Worm (Caenorhabditis elegans) whole organism, L2 larva: Measurements from ENCODE around the gene ndub-3.

ENCODE experiments used
- C34F6.9 ChIP-seq: fragments of 150-350 bp; optimal IDR thresholded peaks from 2 replicates; lab custom pipeline; 2014; ENCODE audit warnings: missing biosample characterization, missing genetic modification characterization
- F13H6.1 ChIP-seq: sonication (generic microtip); optimal IDR thresholded peaks from 2 replicates; lab custom pipeline; 2016; ENCODE audit warnings: missing genetic modification characterization, missing compliant biosample characterization
- Y55F3AM.14 ChIP-seq: fragments of 200-800 bp; sonication (Bioruptor generic); optimal IDR thresholded peaks from 2 replicates; lab custom pipeline; 2018; ENCODE audit warnings: mild to moderate bottlenecking, missing genetic modification characterization, missing compliant biosample characterization
- ZK546.5 ChIP-seq: sonication (generic microtip); optimal IDR thresholded peaks from 2 replicates; lab custom pipeline; 2017; ENCODE audit warnings: missing biosample characterization, missing genetic modification characterization
- aly-2 ChIP-seq: fragments of 150-350 bp; optimal IDR thresholded peaks from 2 replicates; lab custom pipeline; 2014; ENCODE audit warnings: missing biosample characterization, missing genetic modification characterization
- ama-1 ChIP-seq: fragments of 150-350 bp; optimal IDR thresholded peaks from 2 replicates; lab custom pipeline; 2018; ENCODE audit warnings: inconsistent platforms
- ceh-16 ChIP-seq: fragments of 150-350 bp; optimal IDR thresholded peaks from 2 replicates; lab custom pipeline; 2014; ENCODE audit warnings: missing biosample characterization, missing genetic modification characterization
- ceh-82 ChIP-seq: fragments of 150-350 bp; optimal IDR thresholded peaks from 2 replicates; lab custom pipeline; 2014; ENCODE audit warnings: missing biosample characterization, missing genetic modification characterization
- crh-2 ChIP-seq: sonication (generic microtip); optimal IDR thresholded peaks from 2 replicates; lab custom pipeline; 2017; ENCODE audit warnings: missing biosample characterization, missing genetic modification characterization
- dmd-4 ChIP-seq: sonication (generic microtip); optimal IDR thresholded peaks from 2 replicates; lab custom pipeline; 2017; ENCODE audit warnings: missing biosample characterization, missing genetic modification characterization
- egl-27 ChIP-seq: sonication (generic microtip); optimal IDR thresholded peaks from 3 replicates; lab custom pipeline; 2017; ENCODE audit warnings: missing biosample characterization, missing genetic modification reagents, missing genetic modification characterization
- fos-1 ChIP-seq: fragments of 150-350 bp; optimal IDR thresholded peaks from 2 replicates; lab custom pipeline; 2014; ENCODE audit warnings: missing biosample characterization, missing genetic modification characterization
- lin-13 ChIP-seq: fragments of 150-350 bp; optimal IDR thresholded peaks from 2 replicates; lab custom pipeline; 2014; ENCODE audit warnings: missing biosample characterization, missing genetic modification reagents, missing genetic modification characterization
- lin-39 ChIP-seq: fragments of 150-350 bp; optimal IDR thresholded peaks from 2 replicates; lab custom pipeline; 2014; ENCODE audit warnings: missing biosample characterization, missing genetic modification reagents, missing genetic modification characterization
- lsy-2 ChIP-seq, 2 experiments: fragments of 150-350 bp in 1 of 2; sonication (generic microtip) in 1 of 2; optimal IDR thresholded peaks; 2 replicates each; lab custom pipeline; 2014 to 2017; ENCODE audit warnings: missing biosample characterization in 2 of 2, missing genetic modification characterization in 2 of 2
- mdl-1 ChIP-seq, 2 experiments: fragments of 150-350 bp in 1 of 2; sonication (generic microtip) in 1 of 2; optimal IDR thresholded peaks; 2 replicates each; lab custom pipeline; 2017; ENCODE audit warnings: missing biosample characterization in 2 of 2, missing genetic modification characterization in 2 of 2
- nhr-10 ChIP-seq: sonication (generic microtip); optimal IDR thresholded peaks from 2 replicates; lab custom pipeline; 2017; ENCODE audit warnings: missing biosample characterization, missing genetic modification characterization
- nhr-11 ChIP-seq: fragments of 150-350 bp; optimal IDR thresholded peaks from 2 replicates; lab custom pipeline; 2014; ENCODE audit warnings: missing biosample characterization, missing genetic modification characterization
- nhr-12 ChIP-seq: fragments of 150-350 bp; optimal IDR thresholded peaks from 2 replicates; lab custom pipeline; 2014; ENCODE audit warnings: missing biosample characterization, missing genetic modification characterization
- nhr-129 ChIP-seq: fragments of 150-350 bp; optimal IDR thresholded peaks from 2 replicates; lab custom pipeline; 2014; ENCODE audit warnings: missing biosample characterization, missing genetic modification characterization
- nhr-21 ChIP-seq: fragments of 150-350 bp; optimal IDR thresholded peaks from 2 replicates; lab custom pipeline; 2014; ENCODE audit warnings: missing biosample characterization, missing genetic modification characterization
- nhr-237 ChIP-seq: fragments of 150-350 bp; optimal IDR thresholded peaks from 2 replicates; lab custom pipeline; 2014; ENCODE audit warnings: missing biosample characterization, missing genetic modification characterization
- nhr-25 ChIP-seq: fragments of 150-350 bp; sonication (generic microtip); optimal IDR thresholded peaks from 3 replicates; lab custom pipeline; 2014; ENCODE audit warnings: missing biosample characterization, missing genetic modification characterization
- nhr-6 ChIP-seq: fragments of 150-350 bp; optimal IDR thresholded peaks from 2 replicates; lab custom pipeline; 2014; ENCODE audit warnings: missing biosample characterization, missing genetic modification characterization
- peb-1 ChIP-seq: fragments of 150-350 bp; optimal IDR thresholded peaks from 2 replicates; lab custom pipeline; 2014; ENCODE audit warnings: missing biosample characterization, missing genetic modification characterization
- sma-3 ChIP-seq: sonication (generic microtip); optimal IDR thresholded peaks from 2 replicates; lab custom pipeline; 2016; ENCODE audit warnings: missing genetic modification reagents, missing genetic modification characterization, missing compliant biosample characterization
- sma-9 ChIP-seq, 2 experiments: fragments of 150-350 bp in 1 of 2; sonication (generic microtip) in 1 of 2; optimal IDR thresholded peaks; 2 replicates each; lab custom pipeline; 2014 to 2016; ENCODE audit warnings: missing genetic modification characterization in 2 of 2, mild to moderate bottlenecking in 1 of 2, missing biosample characterization in 1 of 2, missing compliant biosample characterization in 1 of 2, missing genetic modification reagents in 1 of 2, moderate library complexity in 1 of 2
- snpc-4 ChIP-seq: fragments of 150-350 bp; optimal IDR thresholded peaks from 2 replicates; lab custom pipeline; 2014; ENCODE audit warnings: missing biosample characterization, missing genetic modification characterization
- unc-55 ChIP-seq: fragments of 150-350 bp; sonication (generic microtip); optimal IDR thresholded peaks from 3 replicates; lab custom pipeline; 2014; ENCODE audit warnings: missing biosample characterization, missing genetic modification reagents, missing genetic modification characterization
- zag-1 ChIP-seq: fragments of 150-350 bp; optimal IDR thresholded peaks from 2 replicates; lab custom pipeline; 2014; ENCODE audit warnings: missing biosample characterization, missing genetic modification characterization
- ztf-1 ChIP-seq: fragments of 200-800 bp; sonication (Bioruptor generic); conservative IDR thresholded peaks from 2 replicates; pipeline ENCODE4 v1.3.6; 2022; ENCODE audit warnings: missing genetic modification characterization, missing compliant biosample characterization
- ztf-4 ChIP-seq: fragments of 150-350 bp; optimal IDR thresholded peaks from 2 replicates; lab custom pipeline; 2014; ENCODE audit warnings: missing biosample characterization, missing genetic modification characterization

Gene ndub-3

DNA sequence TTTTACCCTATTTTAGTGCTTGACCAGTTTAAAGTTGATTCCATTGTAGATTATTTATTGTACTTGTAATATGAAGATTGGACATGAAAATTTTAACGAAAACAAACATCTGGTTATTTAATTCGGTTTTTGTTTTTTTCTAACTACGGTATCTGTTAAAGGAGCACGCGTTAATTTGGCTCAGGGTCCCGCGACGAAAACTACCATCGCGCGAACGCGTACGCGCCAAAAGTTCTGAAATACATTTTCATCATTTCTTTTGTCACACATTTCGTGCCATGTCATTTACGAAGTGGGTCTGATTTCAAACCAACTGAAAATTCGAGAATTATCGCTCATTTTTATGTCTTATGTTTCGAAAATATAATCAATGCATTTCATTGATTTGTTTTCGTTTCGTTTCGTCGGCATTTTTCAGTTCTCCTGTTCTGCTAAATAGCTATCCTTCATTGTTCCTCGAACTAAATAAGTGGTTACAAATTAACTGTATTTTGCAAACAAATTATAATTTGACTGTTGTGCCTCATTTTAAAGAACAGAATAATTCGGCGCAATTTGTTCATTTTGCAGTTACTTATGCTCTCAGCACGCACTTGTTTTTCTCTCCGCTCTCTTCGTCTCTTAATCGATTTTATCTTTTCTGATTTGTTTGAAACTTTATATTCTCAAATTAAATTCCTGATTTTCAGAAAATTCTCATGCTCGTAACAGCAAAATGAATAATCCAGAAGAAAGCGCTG is 30.8 kb downstream of the ndub-3 start, which contains the start of gene T21B10.3:
Gene T21B10.3, plus strand, starts transcription at position 690 of the 740 bp plus-strand sequence.
- TF ChIP-seq C34F6.9 (tag; lab: Kevin White, UChicago) (peak; percentile 10), ztf-4 (peak; percentile 61), sma-9 (GFP tag; optimal IDR thresholded peaks at IDR 0.05; lab: Kevin White, UChicago) (peak; percentile 56), sma-9 (tag; optimal IDR thresholded peaks at IDR 0.05; lab: Kevin White, UChicago) (no peak), F13H6.1 (tag; lab: Kevin White, UChicago) (peak; percentile 12), unc-55 (peak; percentile 5), sma-3 (GFP tag; lab: Kevin White, UChicago) (peak; percentile 10), crh-2 (tag; lab: Kevin White, UChicago) (peak; percentile 12), lin-13 (peak; percentile 67), nhr-11 (tag; lab: Kevin White, UChicago) (no peak), lsy-2 (tag; optimal IDR thresholded peaks at IDR 0.05; lab: Kevin White, UChicago) (peak in 1 of 2 experiments; percentile 57), ztf-1 (no peak), Y55F3AM.14 (GFP tag; lab: Kevin White, UChicago) (peak; percentile 14), nhr-21 (tag; lab: Kevin White, UChicago) (peak; percentile 38), nhr-12 (tag; lab: Kevin White, UChicago) (no peak), ama-1 (lab: Kevin White, UChicago) (peak; percentile 42)

DNA sequence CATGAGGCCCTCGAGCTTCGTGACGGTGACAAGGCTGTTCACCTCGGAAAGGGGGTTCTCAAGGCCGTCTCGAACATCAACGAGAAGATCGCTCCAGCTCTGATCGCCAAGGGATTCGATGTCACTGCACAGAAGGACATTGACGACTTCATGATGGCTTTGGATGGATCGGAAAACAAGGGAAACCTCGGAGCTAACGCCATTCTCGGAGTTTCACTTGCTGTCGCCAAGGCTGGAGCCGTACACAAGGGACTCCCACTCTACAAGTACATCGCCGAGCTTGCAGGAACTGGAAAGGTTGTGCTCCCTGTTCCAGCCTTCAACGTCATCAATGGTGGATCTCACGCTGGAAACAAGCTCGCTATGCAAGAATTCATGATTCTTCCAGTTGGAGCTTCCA is 32.3 kb downstream of the ndub-3 start:
- TF ChIP-seq snpc-4 (no peak), ceh-82 (tag; lab: Kevin White, UChicago) (no peak), nhr-25 (tag; lab: Kevin White, UChicago) (no peak), nhr-237 (tag; lab: Kevin White, UChicago) (no peak), mdl-1 (tag; optimal IDR thresholded peaks at IDR 0.05; lab: Kevin White, UChicago) (no peak), ama-1 (lab: Kevin White, UChicago) (no peak), zag-1 (tag; lab: Kevin White, UChicago) (no peak), nhr-10 (no peak), dmd-4 (tag; lab: Kevin White, UChicago) (no peak)

DNA sequence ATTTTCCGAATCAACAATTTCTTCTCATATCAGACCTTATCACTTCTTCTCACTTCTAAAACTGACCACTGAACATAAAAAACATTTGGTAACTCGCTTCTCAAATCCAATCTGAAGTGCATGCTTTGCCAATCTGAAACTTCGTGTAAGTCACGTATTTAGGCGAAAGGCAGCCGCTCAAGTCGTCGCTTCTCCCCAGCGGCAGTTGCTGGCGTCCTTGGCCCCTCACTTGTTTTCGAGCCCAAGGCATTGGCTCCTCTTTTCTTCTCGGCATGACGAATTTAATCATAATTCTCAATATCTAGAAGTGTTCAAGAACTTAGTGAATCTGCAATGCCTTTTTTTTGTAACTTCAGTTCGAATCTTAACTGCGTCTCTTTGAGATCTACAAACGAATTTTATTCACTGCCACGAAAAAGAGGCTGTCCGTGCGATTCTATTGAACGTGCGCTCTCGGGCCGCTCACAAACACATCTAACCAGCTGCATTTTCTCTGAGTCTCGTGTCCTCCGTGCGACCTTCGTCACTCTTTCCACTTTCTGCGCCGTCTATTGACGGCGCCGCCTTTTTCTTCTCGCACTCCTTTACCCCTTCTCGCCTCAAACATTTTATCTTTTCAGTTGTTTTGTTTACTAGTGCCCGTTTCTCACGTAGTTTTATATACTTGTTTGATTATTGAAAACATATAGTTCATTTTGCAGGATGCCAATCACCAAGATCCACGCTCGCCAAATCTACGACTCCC is 33.1 kb downstream of the ndub-3 start:
- TF ChIP-seq F13H6.1 (tag; lab: Kevin White, UChicago) (peak; percentile 45), fos-1 (tag; lab: Kevin White, UChicago) (peak; percentile 28), peb-1 (no peak), crh-2 (tag; lab: Kevin White, UChicago) (peak; percentile 47), ceh-16 (no peak), nhr-129 (tag; lab: Kevin White, UChicago) (peak; percentile 10), nhr-12 (tag; lab: Kevin White, UChicago) (no peak), C34F6.9 (tag; lab: Kevin White, UChicago) (peak; percentile 10), egl-27 (tag; lab: Kevin White, UChicago) (no peak), lsy-2 (tag; optimal IDR thresholded peaks at IDR 0.05; lab: Kevin White, UChicago) (peak in 1 of 2 experiments; percentile 20), ama-1 (lab: Kevin White, UChicago) (peak; percentile 71)

DNA sequence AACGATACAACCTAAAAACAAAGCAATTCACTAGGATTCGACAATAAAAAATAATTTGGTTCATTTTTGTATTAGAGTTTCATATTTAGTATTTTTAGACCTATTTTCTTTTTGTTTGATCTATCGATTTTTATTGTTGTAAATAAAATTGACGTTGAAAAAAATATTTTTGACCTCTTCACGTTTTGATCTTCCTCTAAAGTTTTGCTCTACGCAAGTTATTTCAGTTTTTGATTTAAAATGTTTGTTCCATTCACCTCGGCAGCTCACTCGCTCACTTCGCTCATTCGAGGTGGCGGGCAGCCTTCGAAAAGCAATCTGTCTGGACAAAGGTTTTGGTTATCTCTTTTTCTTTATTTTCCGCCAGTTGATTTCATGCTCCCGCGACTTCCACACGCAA is 33.9 kb downstream of the ndub-3 start, which contains the start of gene enol-1:
Gene enol-1, plus strand, starts transcription at position 235 of the 400 bp plus-strand sequence.
- TF ChIP-seq sma-9 (GFP tag; optimal IDR thresholded peaks at IDR 0.05; lab: Kevin White, UChicago) = no peak
- TF ChIP-seq sma-9 (tag; optimal IDR thresholded peaks at IDR 0.05; lab: Kevin White, UChicago) = no peak
- TF ChIP-seq snpc-4 = no peak
- TF ChIP-seq nhr-6 = no peak
- no peak for TF ChIP-seq nhr-10
- TF ChIP-seq egl-27 (tag; lab: Kevin White, UChicago) = no peak
- TF ChIP-seq aly-2 (tag; lab: Kevin White, UChicago) = no peak
- TF ChIP-seq peb-1 = no peak
- TF ChIP-seq lin-39 (tag; lab: Kevin White, UChicago) = no peak
- no peak for TF ChIP-seq ceh-16
- TF ChIP-seq ZK546.5 = no peak
- TF ChIP-seq lsy-2 (tag; optimal IDR thresholded peaks at IDR 0.05; lab: Kevin White, UChicago) = no peak
